Worm (Caenorhabditis elegans) whole organism, midembryonic: ENCODE data around the gene H20J04.4.

ENCODE experiments used
- flt-1 ChIP-seq: fragments of 200-800 bp; sonication (Bioruptor generic); IDR thresholded peaks from 2 replicates; pipeline ENCODE4 v1.3.6; 2022; ENCODE audit warnings: missing genetic modification characterization, missing compliant biosample characterization
- klf-2 ChIP-seq: fragments of 200-800 bp; sonication (Bioruptor generic); conservative IDR thresholded peaks from 2 replicates; pipeline ENCODE4 v1.3.6; 2022; ENCODE audit warnings: missing genetic modification reagents, missing genetic modification characterization, missing compliant biosample characterization
- med-1 ChIP-seq: sonication (generic microtip); optimal IDR thresholded peaks from 2 replicates; lab custom pipeline; 2017; ENCODE audit warnings: missing genetic modification characterization, mild to moderate bottlenecking, missing compliant biosample characterization, antibody characterized with exemption, missing genetic modification reagents; ENCODE audit not compliant: insufficient read depth
- ref-1 ChIP-seq: fragments of 200-800 bp; sonication (Bioruptor generic); conservative IDR thresholded peaks from 2 replicates; pipeline ENCODE4 v1.3.6; 2022; ENCODE audit warnings: missing genetic modification reagents, missing genetic modification characterization, missing compliant biosample characterization

- TF ChIP-seq med-1 (GFP tag; lab: Kevin White, UChicago): no peak
- no peak for TF ChIP-seq ref-1 (GFP tag; lab: Robert Waterston, UW)
- no peak for TF ChIP-seq flt-1
- no peak for TF ChIP-seq klf-2 (GFP tag; lab: Robert Waterston, UW)
These were observed 46.1 kb downstream of the H20J04.4 start for ce11 chrII:4374885-4375284.
